Fruit fly (Drosophila melanogaster) whole organism, embryonic: ENCODE results near the gene CG42583.
A peak's percentile ranks its signal among the peaks of the same experiment; 100 is the strongest.

ENCODE experiments used
- CG10654 ChIP-seq: fragments of 200-800 bp; sonication (Bioruptor generic); optimal IDR thresholded peaks from 2 replicates; lab custom pipeline; 2016; ENCODE audit warnings: missing biosample characterization, missing genetic modification characterization
- CG12219 ChIP-seq: fragments of 200-800 bp; sonication (Bioruptor generic); optimal IDR thresholded peaks from 3 replicates; lab custom pipeline; 2018; ENCODE audit warnings: missing biosample characterization, mild to moderate bottlenecking, missing genetic modification characterization
- CG12299 ChIP-seq: fragments of 200-800 bp; sonication (Bioruptor generic); optimal IDR thresholded peaks from 2 replicates; lab custom pipeline; 2018; ENCODE audit warnings: missing biosample characterization, mild to moderate bottlenecking, missing genetic modification characterization
- CG12769 ChIP-seq: fragments of 200-800 bp; sonication (Bioruptor generic); optimal IDR thresholded peaks from 2 replicates; lab custom pipeline; 2019; ENCODE audit warnings: missing biosample characterization, mild to moderate bottlenecking, missing genetic modification characterization, moderate library complexity
- CG13424 ChIP-seq: fragments of 200-800 bp; sonication (Bioruptor generic); optimal IDR thresholded peaks from 2 replicates; lab custom pipeline; 2019; ENCODE audit warnings: missing biosample characterization, mild to moderate bottlenecking, missing genetic modification characterization, moderate library complexity
- CG14860 ChIP-seq: fragments of 200-800 bp; sonication (Bioruptor generic); IDR thresholded peaks from 3 replicates; pipeline ENCODE4 v1.3.6; 2022; ENCODE audit warnings: missing biosample characterization, missing genetic modification characterization; ENCODE audit not compliant: partially characterized antibody
- CG1647 ChIP-seq: fragments of 200-800 bp; sonication (Bioruptor generic); optimal IDR thresholded peaks from 3 replicates; lab custom pipeline; 2016; ENCODE audit warnings: missing biosample characterization, missing genetic modification characterization
- CG1832 ChIP-seq: fragments of 200-800 bp; sonication (Bioruptor generic); optimal IDR thresholded peaks from 2 replicates; lab custom pipeline; 2017; ENCODE audit warnings: missing biosample characterization, mild to moderate bottlenecking, missing genetic modification characterization, inconsistent platforms
- CG2712 ChIP-seq: fragments of 200-800 bp; optimal IDR thresholded peaks from 3 replicates; lab custom pipeline; 2019; ENCODE audit warnings: missing biosample characterization, mild to moderate bottlenecking, missing genetic modification characterization, moderate library complexity
- CG34224 ChIP-seq: fragments of 200-800 bp; sonication (Bioruptor generic); IDR thresholded peaks from 3 replicates; pipeline ENCODE4 v1.3.6; 2022; ENCODE audit warnings: missing biosample characterization, missing genetic modification characterization; ENCODE audit not compliant: partially characterized antibody
- CG3995 ChIP-seq: fragments of 200-800 bp; sonication (Bioruptor generic); optimal IDR thresholded peaks from 3 replicates; lab custom pipeline; 2016; ENCODE audit warnings: missing biosample characterization, missing genetic modification characterization
- CG4707 ChIP-seq: fragments of 200-800 bp; sonication (Bioruptor generic); optimal IDR thresholded peaks from 2 replicates; lab custom pipeline; 2018; ENCODE audit warnings: missing biosample characterization, mild to moderate bottlenecking, missing genetic modification characterization, moderate library complexity
- CG6765 ChIP-seq: fragments of 200-800 bp; sonication (Bioruptor generic); optimal IDR thresholded peaks from 3 replicates; lab custom pipeline; 2017; ENCODE audit warnings: missing biosample characterization, mild to moderate bottlenecking, missing genetic modification characterization
- CG6791 ChIP-seq: fragments of 200-800 bp; sonication (Bioruptor generic); IDR thresholded peaks from 3 replicates; pipeline ENCODE4 v1.3.6; 2022; ENCODE audit warnings: missing biosample characterization, missing genetic modification characterization; ENCODE audit not compliant: partially characterized antibody
- CG8359 ChIP-seq: fragments of 200-800 bp; sonication (Bioruptor generic); optimal IDR thresholded peaks from 2 replicates; lab custom pipeline; 2017; ENCODE audit warnings: missing biosample characterization, mild to moderate bottlenecking, missing genetic modification characterization, borderline replicate concordance
- CG9215 ChIP-seq: fragments of 200-800 bp; sonication (Bioruptor generic); IDR thresholded peaks from 2 replicates; pipeline ENCODE4 v1.3.6; 2022; ENCODE audit warnings: missing biosample characterization, missing genetic modification characterization
- CG9876 ChIP-seq: fragments of 200-800 bp; sonication (Bioruptor generic); optimal IDR thresholded peaks from 2 replicates; lab custom pipeline; 2016; ENCODE audit warnings: missing biosample characterization, missing genetic modification characterization
- Chrac-16 ChIP-seq: fragments of 200-800 bp; sonication (Bioruptor generic); optimal IDR thresholded peaks from 3 replicates; lab custom pipeline; 2016; ENCODE audit warnings: missing biosample characterization, missing genetic modification characterization
- CoRest ChIP-seq: fragments of 200-800 bp; sonication (Bioruptor generic); optimal IDR thresholded peaks from 3 replicates; lab custom pipeline; 2018; ENCODE audit warnings: missing biosample characterization, mild to moderate bottlenecking, missing genetic modification characterization, moderate library complexity
- Dll ChIP-seq: fragments of 200-800 bp; sonication (Bioruptor generic); IDR thresholded peaks from 4 replicates; pipeline ENCODE4 v1.3.6; 2022; ENCODE audit warnings: missing biosample characterization, missing genetic modification characterization; ENCODE audit not compliant: partially characterized antibody
- Dp ChIP-seq: fragments of 200-800 bp; sonication (Bioruptor generic); optimal IDR thresholded peaks from 2 replicates; lab custom pipeline; 2018; ENCODE audit warnings: missing biosample characterization, mild to moderate bottlenecking, missing genetic modification characterization, moderate library complexity
- Eip74EF ChIP-seq, 2 experiments: fragments of 200-800 bp in 1 of 2; fragments of >200 bp in 1 of 2; sonication (Bioruptor generic) in 1 of 2; optimal IDR thresholded peaks; 2 replicates each; lab custom pipeline; 2017 to 2019; ENCODE audit warnings: missing biosample characterization in 2 of 2, missing genetic modification characterization in 2 of 2, mild to moderate bottlenecking in 1 of 2, moderate library complexity in 1 of 2
- HHEX ChIP-seq: fragments of 200-800 bp; sonication (Bioruptor generic); optimal IDR thresholded peaks from 3 replicates; lab custom pipeline; 2017; ENCODE audit warnings: missing biosample characterization, mild to moderate bottlenecking, missing genetic modification characterization, missing genetic modification reagents
- Max ChIP-seq: fragments of 200-800 bp; sonication (Bioruptor generic); optimal IDR thresholded peaks from 2 replicates; lab custom pipeline; 2016; ENCODE audit warnings: missing biosample characterization, mild to moderate bottlenecking, missing genetic modification characterization
- NC2β ChIP-seq: fragments of 200-800 bp; sonication (Bioruptor generic); optimal IDR thresholded peaks from 2 replicates; lab custom pipeline; 2016; ENCODE audit warnings: missing biosample characterization, missing genetic modification characterization
- Opbp ChIP-seq: fragments of 200-800 bp; sonication (Bioruptor generic); IDR thresholded peaks from 3 replicates; pipeline ENCODE4 v1.3.6; 2022; ENCODE audit warnings: missing biosample characterization, missing genetic modification characterization; ENCODE audit not compliant: partially characterized antibody
- Sin3A ChIP-seq: fragments of >200 bp; optimal IDR thresholded peaks from 2 replicates; lab custom pipeline; 2018
- Stat92E ChIP-seq, 3 experiments: fragments of >200 bp in 2 of 3; fragments of 200-800 bp in 1 of 3; sonication (Bioruptor generic) in 1 of 3; optimal IDR thresholded peaks; 2 replicates each; lab custom pipeline; 2017 to 2019; ENCODE audit warnings: missing biosample characterization in 3 of 3, missing genetic modification characterization in 3 of 3, mild to moderate bottlenecking in 1 of 3, moderate library complexity in 1 of 3
- crc ChIP-seq: fragments of 200-800 bp; sonication (Bioruptor generic); optimal IDR thresholded peaks from 2 replicates; lab custom pipeline; 2016; ENCODE audit warnings: missing biosample characterization, missing genetic modification characterization
- dm ChIP-seq: fragments of 200-800 bp; sonication (Bioruptor generic); optimal IDR thresholded peaks from 3 replicates; lab custom pipeline; 2016; ENCODE audit warnings: missing biosample characterization, missing genetic modification characterization
- gcm2 ChIP-seq: fragments of 200-800 bp; sonication (Bioruptor generic); optimal IDR thresholded peaks from 2 replicates; lab custom pipeline; 2016; ENCODE audit warnings: missing biosample characterization, missing genetic modification characterization
- grau ChIP-seq: fragments of 200-800 bp; optimal IDR thresholded peaks from 3 replicates; lab custom pipeline; 2019; ENCODE audit warnings: missing biosample characterization, mild to moderate bottlenecking, missing genetic modification characterization, moderate library complexity
- mld ChIP-seq: fragments of 200-800 bp; sonication (Bioruptor generic); IDR thresholded peaks from 3 replicates; pipeline ENCODE4 v1.3.6; 2022; ENCODE audit warnings: missing biosample characterization, missing genetic modification characterization; ENCODE audit not compliant: partially characterized antibody
- oc ChIP-seq: fragments of 200-800 bp; sonication (Bioruptor generic); optimal IDR thresholded peaks from 2 replicates; lab custom pipeline; 2018; ENCODE audit warnings: missing biosample characterization, mild to moderate bottlenecking, missing genetic modification characterization, moderate library complexity
- odd ChIP-seq: fragments of 200-800 bp; sonication (Bioruptor generic); optimal IDR thresholded peaks from 2 replicates; lab custom pipeline; 2017; ENCODE audit warnings: missing biosample characterization, mild to moderate bottlenecking, missing genetic modification characterization
- onecut ChIP-seq: fragments of 200-800 bp; sonication (Bioruptor generic); IDR thresholded peaks from 2 replicates; pipeline ENCODE4 v1.3.6; 2022; ENCODE audit warnings: missing biosample characterization, missing genetic modification characterization
- pan ChIP-seq, 4 experiments: fragments of >200 bp in 3 of 4; fragments of 200-800 bp in 1 of 4; sonication (Bioruptor generic) in 1 of 4; optimal IDR thresholded peaks in 3 of 4; IDR thresholded peaks in 1 of 4; 2 replicates each; pipeline versions ENCODE4 v1.3.6 to Lab custom; 2017 to 2022; ENCODE audit warnings: missing biosample characterization in 2 of 4, missing genetic modification characterization in 2 of 4, mixed read lengths in 1 of 4
- pb ChIP-seq: fragments of 200-800 bp; sonication (Bioruptor generic); optimal IDR thresholded peaks from 3 replicates; lab custom pipeline; 2016; ENCODE audit warnings: missing biosample characterization, missing genetic modification characterization
- pfk ChIP-seq: fragments of 200-800 bp; sonication (Bioruptor generic); optimal IDR thresholded peaks from 2 replicates; lab custom pipeline; 2018; ENCODE audit warnings: missing biosample characterization, mild to moderate bottlenecking, missing genetic modification characterization, moderate library complexity
- prd ChIP-seq, 3 experiments: fragments of >200 bp in 2 of 3; fragments of 200-800 bp in 1 of 3; sonication (Bioruptor generic) in 1 of 3; optimal IDR thresholded peaks in 2 of 3; IDR thresholded peaks in 1 of 3; 2 replicates in 2 of 3; 3 replicates in 1 of 3; pipeline versions ENCODE4 v1.3.6 to Lab custom; 2017 to 2022; ENCODE audit warnings: missing biosample characterization in 1 of 3, missing genetic modification characterization in 1 of 3
- pzg ChIP-seq: fragments of 200-800 bp; sonication (Bioruptor generic); optimal IDR thresholded peaks from 3 replicates; lab custom pipeline; 2018; ENCODE audit warnings: missing biosample characterization, mild to moderate bottlenecking, missing genetic modification characterization, moderate library complexity
- row ChIP-seq: fragments of 200-800 bp; sonication (Bioruptor generic); IDR thresholded peaks from 3 replicates; pipeline ENCODE4 v1.3.6; 2022; ENCODE audit warnings: missing biosample characterization, missing genetic modification characterization
- seq ChIP-seq: fragments of 200-800 bp; sonication (Bioruptor generic); IDR thresholded peaks from 2 replicates; pipeline ENCODE4 v1.3.6; 2022; ENCODE audit warnings: missing biosample characterization, missing genetic modification characterization
- stwl ChIP-seq: fragments of 200-800 bp; sonication (Bioruptor generic); optimal IDR thresholded peaks from 3 replicates; lab custom pipeline; 2018; ENCODE audit warnings: missing biosample characterization, mild to moderate bottlenecking, missing genetic modification characterization, moderate library complexity
- unc-4 ChIP-seq: fragments of 200-800 bp; sonication (Bioruptor generic); IDR thresholded peaks from 2 replicates; pipeline ENCODE4 v1.3.6; 2022; ENCODE audit warnings: missing biosample characterization, missing genetic modification characterization; ENCODE audit not compliant: partially characterized antibody
- unpg ChIP-seq: fragments of 200-800 bp; sonication (Bioruptor generic); optimal IDR thresholded peaks from 3 replicates; lab custom pipeline; 2018; ENCODE audit warnings: missing biosample characterization, mild to moderate bottlenecking, missing genetic modification characterization, moderate library complexity
- zen2 ChIP-seq: fragments of 200-800 bp; sonication (Bioruptor generic); IDR thresholded peaks from 3 replicates; pipeline ENCODE4 v1.3.6; 2022; ENCODE audit warnings: missing biosample characterization, missing genetic modification characterization; ENCODE audit not compliant: partially characterized antibody
- zf30C ChIP-seq: fragments of 200-800 bp; sonication (Bioruptor generic); optimal IDR thresholded peaks from 3 replicates; lab custom pipeline; 2018; ENCODE audit warnings: missing biosample characterization, mild to moderate bottlenecking, missing genetic modification characterization

Gene CG42583

DNA sequence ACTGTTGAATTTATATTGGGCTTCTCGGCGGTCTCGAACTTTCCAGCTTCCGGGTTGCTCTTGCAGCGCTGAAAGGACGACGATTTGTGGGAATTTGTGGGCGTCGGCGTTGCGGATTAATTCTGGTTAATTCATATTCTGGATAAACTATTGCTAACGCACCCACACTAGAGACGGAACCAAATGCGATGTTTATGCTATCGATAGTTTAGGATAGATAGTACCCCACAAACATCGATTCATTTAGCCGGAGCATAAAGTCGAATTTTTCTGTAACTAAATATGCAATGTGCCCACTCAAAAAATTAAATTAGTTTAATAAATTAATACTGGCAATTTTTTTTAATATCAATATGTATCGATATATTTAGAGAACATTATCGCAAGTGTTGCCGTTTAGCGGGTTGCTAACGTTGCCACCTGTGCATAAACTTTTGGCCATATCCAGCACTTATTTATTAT is 20.1 kb downstream of the CG42583 start, which contains the start of gene Rab35 (continued):
- TF ChIP-seq grau (peak; percentile 17), row (GFP tag; lab: Robert Waterston, UW) (peak; percentile 65), Eip74EF (GFP tag; optimal IDR thresholded peaks at IDR 0.05; lab: Kevin White, UChicago) (no peak), CG10654 (GFP tag; lab: Kevin White, UChicago) (peak; percentile 3), CG2712 (tag; lab: Kevin White, UChicago) (peak; percentile 37), CG13424 (tag; lab: Kevin White, UChicago) (peak; percentile 1), pzg (GFP tag; lab: Kevin White, UChicago) (peak; percentile 77), CG12299 (tag; lab: Kevin White, UChicago) (no peak), mld (GFP tag; lab: Robert Waterston, UW) (peak; percentile 74; the same call in 2 of the 3 replicates), Dll (GFP tag; lab: Robert Waterston, UW) (peak; percentile 97), Sin3A (lab: Kevin White, UChicago) (peak; percentile 74), zen2 (peak; percentile 90), CG3995 (peak; percentile 24), crc (GFP tag; lab: Kevin White, UChicago) (no peak), prd (optimal IDR thresholded peaks at IDR 0.05; lab: Kevin White, UChicago) (no peak), prd (GFP tag; IDR thresholded peaks at IDR 0.05; lab: Robert Waterston, UW) (peak; percentile 38; the same call in 1 of the 3 replicates), gcm2 (no peak), Stat92E (GFP tag; optimal IDR thresholded peaks at IDR 0.05; lab: Kevin White, UChicago) (peak in 1 of 3 experiments; percentile 16), CG12219 (GFP tag; lab: Kevin White, UChicago) (no peak), oc (tag; lab: Kevin White, UChicago) (no peak), CG14860 (GFP tag; lab: Robert Waterston, UW) (peak; percentile 93), CG1647 (GFP tag; lab: Kevin White, UChicago) (no peak), Dp (GFP tag; lab: Kevin White, UChicago) (peak; percentile 86), Opbp (GFP tag; lab: Robert Waterston, UW) (peak; percentile 91), CoRest (tag; lab: Kevin White, UChicago) (peak; percentile 30), unpg (GFP tag; lab: Kevin White, UChicago) (peak; percentile 13), NC2β (GFP tag; lab: Kevin White, UChicago) (no peak), CG4707 (GFP tag; lab: Kevin White, UChicago) (no peak), HHEX (GFP tag; lab: Kevin White, UChicago) (no peak), CG6765 (GFP tag; lab: Kevin White, UChicago) (no peak), CG34224 (GFP tag; lab: Robert Waterston, UW) (peak; percentile 92), CG9876 (GFP tag; lab: Kevin White, UChicago) (no peak), dm (GFP tag; lab: Kevin White, UChicago) (no peak), Chrac-16 (peak; percentile 23), CG1832 (no peak), stwl (peak; percentile 54), seq (GFP tag; lab: Robert Waterston, UW) (no peak), CG9215 (GFP tag; lab: Robert Waterston, UW) (no peak), CG6791 (peak; percentile 92), Max (GFP tag; lab: Kevin White, UChicago) (peak; percentile 19), odd (GFP tag; lab: Kevin White, UChicago) (no peak), CG8359 (GFP tag; lab: Kevin White, UChicago) (no peak), pb (GFP tag; lab: Kevin White, UChicago) (no peak), onecut (GFP tag; lab: Robert Waterston, UW) (no peak), CG12769 (tag; lab: Kevin White, UChicago) (no peak), zf30C (no peak), pfk (no peak), unc-4 (peak; percentile 92), pan (optimal IDR thresholded peaks at IDR 0.05; lab: Kevin White, UChicago) (no peak), pan (GFP tag; optimal IDR thresholded peaks at IDR 0.05 in 1 of 2, IDR thresholded peaks at IDR 0.05 in 1 of 2) (no peak)
